Worm (Caenorhabditis elegans) whole organism, late embryonic: ENCODE data around the gene col-102.

Experiments used
- C38D4.7 ChIP-seq: fragments of 200-800 bp; sonication (Bioruptor generic); optimal IDR thresholded peaks from 2 replicates; lab custom pipeline; 2018; ENCODE audit warnings: mild to moderate bottlenecking, missing genetic modification characterization, moderate library complexity, missing compliant biosample characterization
- K02D7.2 ChIP-seq: sonication (generic microtip); optimal IDR thresholded peaks from 2 replicates; lab custom pipeline; 2017; ENCODE audit warnings: mild to moderate bottlenecking, missing genetic modification characterization, missing compliant biosample characterization
- K09A11.1 ChIP-seq: sonication (generic microtip); optimal IDR thresholded peaks from 2 replicates; lab custom pipeline; 2017; ENCODE audit warnings: antibody characterized with exemption, mild to moderate bottlenecking, missing genetic modification characterization, missing compliant biosample characterization; ENCODE audit not compliant: insufficient read depth
- T23F11.4 ChIP-seq: fragments of 200-800 bp; sonication (Bioruptor generic); optimal IDR thresholded peaks from 2 replicates; lab custom pipeline; 2018; ENCODE audit warnings: mild to moderate bottlenecking, missing genetic modification characterization, missing compliant biosample characterization
- Y22D7AL.16 ChIP-seq: sonication (generic microtip); optimal IDR thresholded peaks from 2 replicates; lab custom pipeline; 2016; ENCODE audit warnings: missing genetic modification characterization, missing compliant biosample characterization
- ahr-1 ChIP-seq: sonication (generic microtip); optimal IDR thresholded peaks from 2 replicates; lab custom pipeline; 2016; ENCODE audit warnings: missing genetic modification characterization, missing compliant biosample characterization
- ama-1 ChIP-seq: fragments of 150-350 bp; optimal IDR thresholded peaks from 2 replicates; lab custom pipeline; 2014
- ceh-14 ChIP-seq: sonication (generic microtip); optimal IDR thresholded peaks from 2 replicates; lab custom pipeline; 2016; ENCODE audit warnings: missing genotype, missing genetic modification characterization, missing compliant biosample characterization
- ceh-18 ChIP-seq: sonication (generic microtip); optimal IDR thresholded peaks from 2 replicates; lab custom pipeline; 2016; ENCODE audit warnings: missing genetic modification characterization, missing compliant biosample characterization
- ceh-19 ChIP-seq: fragments of 200-800 bp; sonication (Bioruptor generic); optimal IDR thresholded peaks from 2 replicates; lab custom pipeline; 2018; ENCODE audit warnings: mild to moderate bottlenecking, missing genetic modification characterization, missing compliant biosample characterization
- ceh-2 ChIP-seq: sonication (generic microtip); optimal IDR thresholded peaks from 2 replicates; lab custom pipeline; 2016; ENCODE audit warnings: missing genotype, missing genetic modification characterization, missing compliant biosample characterization
- ceh-24 ChIP-seq: sonication (generic microtip); optimal IDR thresholded peaks from 2 replicates; lab custom pipeline; 2016; ENCODE audit warnings: mild to moderate bottlenecking, missing genetic modification characterization, missing compliant biosample characterization
- ceh-30 ChIP-seq: fragments of 150-350 bp; optimal IDR thresholded peaks from 2 replicates; lab custom pipeline; 2014; ENCODE audit warnings: missing biosample characterization, missing genetic modification characterization
- ceh-31 ChIP-seq: sonication (generic microtip); optimal IDR thresholded peaks from 2 replicates; lab custom pipeline; 2016; ENCODE audit warnings: missing genetic modification characterization, missing compliant biosample characterization
- ceh-45 ChIP-seq: fragments of 200-800 bp; sonication (Bioruptor generic); IDR thresholded peaks from 2 replicates; pipeline ENCODE4 v1.3.6; 2022; ENCODE audit warnings: missing genetic modification reagents, missing genetic modification characterization, missing compliant biosample characterization
- ceh-9 ChIP-seq: sonication (generic microtip); optimal IDR thresholded peaks from 2 replicates; lab custom pipeline; 2016; ENCODE audit warnings: mild to moderate bottlenecking, missing genetic modification characterization, inconsistent platforms, missing compliant biosample characterization
- dmd-4 ChIP-seq: sonication (generic microtip); optimal IDR thresholded peaks from 2 replicates; lab custom pipeline; 2016; ENCODE audit warnings: borderline replicate concordance, missing genetic modification characterization, missing compliant biosample characterization
- elt-4 ChIP-seq: sonication (generic microtip); optimal IDR thresholded peaks from 2 replicates; lab custom pipeline; 2016; ENCODE audit warnings: missing genetic modification characterization, missing compliant biosample characterization
- ets-4 ChIP-seq: sonication (generic microtip); optimal IDR thresholded peaks from 2 replicates; lab custom pipeline; 2016; ENCODE audit warnings: missing genetic modification characterization, missing compliant biosample characterization
- fax-1 ChIP-seq: sonication (generic microtip); optimal IDR thresholded peaks from 2 replicates; lab custom pipeline; 2016; ENCODE audit warnings: missing genotype, missing genetic modification characterization, missing compliant biosample characterization
- fkh-6 ChIP-seq: sonication (generic microtip); optimal IDR thresholded peaks from 2 replicates; lab custom pipeline; 2016; ENCODE audit warnings: missing genetic modification characterization, missing compliant biosample characterization
- hlh-13 ChIP-seq: fragments of 200-800 bp; sonication (Bioruptor generic); optimal IDR thresholded peaks from 2 replicates; lab custom pipeline; 2018; ENCODE audit warnings: mild to moderate bottlenecking, missing genetic modification characterization, missing compliant biosample characterization
- hlh-15 ChIP-seq: sonication (generic microtip); optimal IDR thresholded peaks from 2 replicates; lab custom pipeline; 2016; ENCODE audit warnings: missing genetic modification characterization, missing compliant biosample characterization
- hlh-6 ChIP-seq: sonication (generic microtip); optimal IDR thresholded peaks from 2 replicates; lab custom pipeline; 2016; ENCODE audit warnings: missing genotype, missing genetic modification characterization, missing compliant biosample characterization
- lim-6 ChIP-seq: sonication (generic microtip); optimal IDR thresholded peaks from 2 replicates; lab custom pipeline; 2016; ENCODE audit warnings: missing genetic modification characterization, missing compliant biosample characterization
- lin-11 ChIP-seq: fragments of 200-800 bp; sonication (Bioruptor generic); optimal IDR thresholded peaks from 2 replicates; lab custom pipeline; 2018; ENCODE audit warnings: mild to moderate bottlenecking, missing genetic modification characterization, missing compliant biosample characterization
- nhr-11 ChIP-seq: fragments of 150-350 bp; optimal IDR thresholded peaks from 2 replicates; lab custom pipeline; 2014; ENCODE audit warnings: missing biosample characterization, missing genetic modification characterization
- nhr-232 ChIP-seq: sonication (generic microtip); optimal IDR thresholded peaks from 2 replicates; lab custom pipeline; 2016; ENCODE audit warnings: missing genetic modification characterization, missing compliant biosample characterization
- npax-4 ChIP-seq: sonication (generic microtip); optimal IDR thresholded peaks from 2 replicates; lab custom pipeline; 2016; ENCODE audit warnings: missing genetic modification characterization, missing compliant biosample characterization
- odd-2 ChIP-seq: sonication (generic microtip); optimal IDR thresholded peaks from 2 replicates; lab custom pipeline; 2017; ENCODE audit warnings: antibody characterized with exemption, mild to moderate bottlenecking, missing genetic modification characterization, missing compliant biosample characterization
- pag-3 ChIP-seq: sonication (generic microtip); optimal IDR thresholded peaks from 2 replicates; lab custom pipeline; 2016; ENCODE audit warnings: missing compliant biosample characterization, missing genetic modification characterization, borderline replicate concordance
- pha-2 ChIP-seq: sonication (generic microtip); optimal IDR thresholded peaks from 2 replicates; lab custom pipeline; 2017; ENCODE audit warnings: mild to moderate bottlenecking, missing genetic modification characterization, missing compliant biosample characterization
- ref-2 ChIP-seq: sonication (generic microtip); optimal IDR thresholded peaks from 2 replicates; lab custom pipeline; 2016; ENCODE audit warnings: missing genetic modification characterization, missing compliant biosample characterization
- sdc-2 ChIP-seq: sonication (generic microtip); optimal IDR thresholded peaks from 2 replicates; lab custom pipeline; 2016; ENCODE audit warnings: missing genotype, missing genetic modification characterization, missing compliant biosample characterization
- syd-9 ChIP-seq: sonication (generic microtip); optimal IDR thresholded peaks from 2 replicates; lab custom pipeline; 2016; ENCODE audit warnings: mild to moderate bottlenecking, missing genetic modification characterization, moderate library complexity, missing compliant biosample characterization
- ttx-3 ChIP-seq: sonication (generic microtip); optimal IDR thresholded peaks from 2 replicates; lab custom pipeline; 2016; ENCODE audit warnings: missing genetic modification reagents, missing genetic modification characterization, missing compliant biosample characterization
- unc-3 ChIP-seq, 2 experiments: fragments of 200-800 bp in 1 of 2; sonication (Bioruptor generic) in 1 of 2; sonication (generic microtip) in 1 of 2; conservative IDR thresholded peaks in 1 of 2; optimal IDR thresholded peaks in 1 of 2; 2 replicates each; pipeline versions ENCODE4 v1.3.6 to Lab custom; 2016 to 2022; ENCODE audit warnings: missing compliant biosample characterization in 2 of 2, missing genetic modification characterization in 2 of 2, missing genetic modification reagents in 1 of 2
- unc-42 ChIP-seq: sonication (generic microtip); optimal IDR thresholded peaks from 2 replicates; lab custom pipeline; 2016; ENCODE audit warnings: missing genotype, missing genetic modification characterization, missing compliant biosample characterization
- unc-55 ChIP-seq: sonication (generic microtip); optimal IDR thresholded peaks from 2 replicates; lab custom pipeline; 2017; ENCODE audit warnings: missing biosample characterization, missing genetic modification reagents, missing genetic modification characterization
- unc-86 ChIP-seq: sonication (generic microtip); optimal IDR thresholded peaks from 2 replicates; lab custom pipeline; 2016; ENCODE audit warnings: missing genetic modification characterization, missing compliant biosample characterization
- zip-5 ChIP-seq: sonication (generic microtip); optimal IDR thresholded peaks from 2 replicates; lab custom pipeline; 2016; ENCODE audit warnings: missing genetic modification characterization, missing compliant biosample characterization
- ztf-16 ChIP-seq: sonication (generic microtip); optimal IDR thresholded peaks from 2 replicates; lab custom pipeline; 2017; ENCODE audit warnings: missing genetic modification characterization, missing compliant biosample characterization

Gene col-102

ce11 chrIV:580512-580911 is 23.7 kb upstream of the col-102 start:
- TF ChIP-seq dmd-4: no peak
- no peak for TF ChIP-seq lim-6 (tag; lab: Kevin White, UChicago)
- no peak for TF ChIP-seq fax-1
- TF ChIP-seq ttx-3 (tag; lab: Kevin White, UChicago): no peak
- no peak for TF ChIP-seq ceh-2 (tag; lab: Kevin White, UChicago)
- TF ChIP-seq unc-55 (GFP tag; lab: Kevin White, UChicago): no peak

DNA sequence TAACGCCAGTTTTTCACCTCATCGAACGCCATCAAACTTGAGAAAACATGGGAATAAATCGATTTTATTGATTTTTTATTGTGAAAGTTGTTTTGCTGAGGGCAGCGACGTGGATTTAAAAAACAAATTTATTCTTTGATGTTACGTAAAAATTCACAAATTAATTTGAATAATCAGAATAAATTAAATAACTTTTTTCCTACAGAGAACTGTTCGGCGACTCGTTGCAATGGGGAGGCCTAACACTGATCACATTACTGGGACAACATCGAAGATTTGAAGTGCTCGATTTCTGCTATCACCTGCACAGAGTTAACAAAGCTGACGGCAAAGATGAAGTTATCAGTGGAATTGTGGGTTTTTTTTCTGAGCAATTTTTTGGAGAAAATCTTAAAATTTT is 22.1 kb upstream of the col-102 start, which contains the start of gene F56A11.6:
F56A11.6 (minus strand) TSS at position 101 of the 400 bp plus-strand sequence.
- TF ChIP-seq unc-3 (GFP tag; conservative IDR thresholded peaks at IDR 0.05; lab: Robert Waterston, UW): no peak
- no peak for TF ChIP-seq unc-3 (tag; optimal IDR thresholded peaks at IDR 0.05; lab: Kevin White, UChicago)
- TF ChIP-seq C38D4.7: no peak
- no peak for TF ChIP-seq ceh-18 (tag; lab: Kevin White, UChicago)
- no peak for TF ChIP-seq ref-2 (tag; lab: Kevin White, UChicago)
- no peak for TF ChIP-seq ama-1 (lab: Kevin White, UChicago)
- TF ChIP-seq ceh-14 (tag; lab: Kevin White, UChicago): no peak
- no peak for TF ChIP-seq pha-2
- TF ChIP-seq odd-2 (tag; lab: Kevin White, UChicago): no peak
- no peak for TF ChIP-seq hlh-15
- TF ChIP-seq hlh-13 (GFP tag; lab: Kevin White, UChicago): no peak
- TF ChIP-seq elt-4: no peak
- no peak for TF ChIP-seq K09A11.1
- no peak for TF ChIP-seq fax-1
- TF ChIP-seq npax-4 (tag; lab: Kevin White, UChicago): no peak
- TF ChIP-seq sdc-2: no peak
- no peak for TF ChIP-seq syd-9 (tag; lab: Kevin White, UChicago)
- TF ChIP-seq lim-6 (tag; lab: Kevin White, UChicago): no peak
- TF ChIP-seq ttx-3 (tag; lab: Kevin White, UChicago): no peak
- TF ChIP-seq ceh-19 (GFP tag; lab: Kevin White, UChicago): no peak

DNA sequence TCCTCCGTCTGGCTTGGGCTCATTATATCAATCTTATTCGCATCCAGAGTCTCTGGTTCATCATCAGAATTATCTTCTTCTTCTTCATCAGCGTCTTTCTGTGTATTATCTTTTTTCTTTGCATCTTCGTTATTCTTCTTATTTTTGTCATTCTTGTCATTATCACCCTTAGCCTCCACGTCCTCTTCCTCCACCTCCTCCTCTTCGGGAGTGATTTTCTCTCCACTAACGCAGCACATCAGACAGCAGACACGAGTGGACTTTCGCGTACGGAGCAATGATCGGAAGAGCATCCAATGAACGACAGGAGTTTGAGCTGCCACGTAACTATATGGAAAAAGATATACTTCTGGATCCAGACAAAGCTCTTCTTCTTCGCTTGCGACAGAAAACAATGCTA is 20.2 kb upstream of the col-102 start:
- TF ChIP-seq ceh-18 (tag; lab: Kevin White, UChicago): no peak
- no peak for TF ChIP-seq ahr-1 (tag; lab: Kevin White, UChicago)
- TF ChIP-seq ceh-24 (tag; lab: Kevin White, UChicago): no peak
- no peak for TF ChIP-seq ets-4
- no peak for TF ChIP-seq hlh-13 (GFP tag; lab: Kevin White, UChicago)
- no peak for TF ChIP-seq ceh-30 (tag; lab: Kevin White, UChicago)
- no peak for TF ChIP-seq ceh-45
- no peak for TF ChIP-seq fkh-6 (tag; lab: Kevin White, UChicago)
- no peak for TF ChIP-seq unc-42 (tag; lab: Kevin White, UChicago)
- TF ChIP-seq nhr-232: no peak
- no peak for TF ChIP-seq hlh-6 (tag; lab: Kevin White, UChicago)
- no peak for TF ChIP-seq K02D7.2 (tag; lab: Kevin White, UChicago)
- TF ChIP-seq, all 69 proteins: peak for 0

DNA sequence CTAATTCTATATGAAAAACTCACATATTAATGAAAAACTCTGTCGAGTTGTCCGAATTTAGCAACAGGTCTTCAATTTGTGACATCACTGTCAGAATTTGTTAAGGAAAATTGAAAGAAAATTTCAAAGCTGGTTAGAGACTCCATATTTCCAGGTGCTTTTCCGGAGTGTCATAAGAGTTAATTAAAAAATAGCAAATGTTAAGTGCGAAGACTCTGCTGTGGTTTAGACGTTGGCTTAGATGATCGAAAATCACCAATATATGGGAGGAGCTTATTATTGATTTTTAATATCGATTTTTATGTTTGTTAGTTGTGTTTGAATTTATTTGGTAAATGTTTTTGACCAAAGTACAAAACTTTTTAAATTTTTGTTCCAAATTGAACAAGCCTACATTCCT is 16.5 kb upstream of the col-102 start, which contains the start of gene C18H7.12:
C18H7.12 (minus strand) TSS at position 101 of the 400 bp plus-strand sequence.
- TF ChIP-seq pag-3 (tag; lab: Kevin White, UChicago) (no peak), Y22D7AL.16 (tag; lab: Kevin White, UChicago) (no peak), T23F11.4 (no peak), zip-5 (tag; lab: Kevin White, UChicago) (no peak), ama-1 (lab: Kevin White, UChicago) (no peak), ceh-24 (tag; lab: Kevin White, UChicago) (no peak), ceh-9 (no peak), ceh-31 (tag; lab: Kevin White, UChicago) (no peak), fkh-6 (tag; lab: Kevin White, UChicago) (no peak), unc-86 (no peak), nhr-11 (tag; lab: Kevin White, UChicago) (no peak), ztf-16 (tag; lab: Kevin White, UChicago) (no peak), lin-11 (tag; lab: Kevin White, UChicago) (no peak), ceh-14 (tag; lab: Kevin White, UChicago) (no peak)
- TF ChIP-seq, all 69 proteins: peak for 0
